Worm (Caenorhabditis elegans) whole organism, L4 larva: ENCODE data around the gene T24E12.2.
A peak's percentile ranks its signal among the peaks of the same experiment; 100 is the strongest.

Source experiments
- F26F4.8 ChIP-seq: fragments of 200-800 bp; sonication (Bioruptor generic); conservative IDR thresholded peaks from 2 replicates; pipeline ENCODE4 v1.3.6; 2022; ENCODE audit warnings: missing genetic modification characterization, missing compliant biosample characterization
- T20F7.1 ChIP-seq: fragments of 200-800 bp; sonication (Bioruptor generic); optimal IDR thresholded peaks from 2 replicates; lab custom pipeline; 2018; ENCODE audit warnings: mild to moderate bottlenecking, missing genetic modification characterization, missing compliant biosample characterization
- T26A8.4 ChIP-seq: fragments of 200-800 bp; sonication (Bioruptor generic); IDR thresholded peaks from 2 replicates; pipeline ENCODE4 v1.3.6; 2022; ENCODE audit warnings: missing genetic modification characterization, missing compliant biosample characterization
- Y5F2A.4 ChIP-seq: fragments of 200-800 bp; sonication (Bioruptor generic); optimal IDR thresholded peaks from 2 replicates; lab custom pipeline; 2018; ENCODE audit warnings: mild to moderate bottlenecking, missing genetic modification characterization, missing compliant biosample characterization
- ZK337.2 ChIP-seq: fragments of 200-800 bp; sonication (Bioruptor generic); IDR thresholded peaks from 2 replicates; pipeline ENCODE4 v1.3.6; 2022; ENCODE audit warnings: missing genetic modification reagents, missing genetic modification characterization, missing compliant biosample characterization
- aly-2 ChIP-seq: sonication (generic microtip); optimal IDR thresholded peaks from 2 replicates; lab custom pipeline; 2018; ENCODE audit warnings: missing biosample characterization, missing genetic modification characterization
- attf-4 ChIP-seq: sonication (generic microtip); optimal IDR thresholded peaks from 3 replicates; lab custom pipeline; 2017; ENCODE audit warnings: missing biosample characterization, missing genetic modification characterization
- ceh-20 ChIP-seq: fragments of 200-800 bp; sonication (Bioruptor generic); IDR thresholded peaks from 2 replicates; pipeline ENCODE4 v1.3.6; 2022; ENCODE audit warnings: missing genetic modification reagents, missing genetic modification characterization, missing compliant biosample characterization
- ceh-28 ChIP-seq: fragments of 150-350 bp; optimal IDR thresholded peaks from 2 replicates; lab custom pipeline; 2014; ENCODE audit warnings: missing biosample characterization, missing genetic modification reagents, missing genetic modification characterization
- ceh-32 ChIP-seq: sonication (generic microtip); optimal IDR thresholded peaks from 2 replicates; lab custom pipeline; 2016; ENCODE audit warnings: mild to moderate bottlenecking, missing genetic modification characterization, missing compliant biosample characterization; ENCODE audit not compliant: poor library complexity
- ceh-62 ChIP-seq: sonication (generic microtip); optimal IDR thresholded peaks from 2 replicates; lab custom pipeline; 2017; ENCODE audit warnings: missing biosample characterization, missing genetic modification characterization
- ceh-82 ChIP-seq: sonication (generic microtip); optimal IDR thresholded peaks from 2 replicates; lab custom pipeline; 2017; ENCODE audit warnings: missing biosample characterization, missing genetic modification characterization
- cey-2 ChIP-seq: sonication (generic microtip); optimal IDR thresholded peaks from 3 replicates; lab custom pipeline; 2017; ENCODE audit warnings: missing genetic modification characterization, mild to moderate bottlenecking, missing compliant biosample characterization, antibody characterized with exemption, borderline replicate concordance; ENCODE audit not compliant: insufficient read depth
- daf-12 ChIP-seq: fragments of 150-350 bp; optimal IDR thresholded peaks from 2 replicates; lab custom pipeline; 2014; ENCODE audit warnings: missing biosample characterization, missing genetic modification reagents, missing genetic modification characterization
- daf-16 ChIP-seq, 3 experiments: sonication (generic microtip); optimal IDR thresholded peaks; 2 replicates each; lab custom pipeline; 2016 to 2017; ENCODE audit warnings: missing genetic modification characterization in 3 of 3, missing genetic modification reagents in 3 of 3, mild to moderate bottlenecking in 2 of 3, missing compliant biosample characterization in 2 of 3, missing biosample characterization in 1 of 3, moderate library complexity in 1 of 3
- dmd-6 ChIP-seq: fragments of 200-800 bp; sonication (Bioruptor generic); IDR thresholded peaks from 2 replicates; pipeline ENCODE4 v1.3.6; 2022; ENCODE audit warnings: missing genetic modification reagents, missing genetic modification characterization, missing compliant biosample characterization
- dmd-8 ChIP-seq: fragments of 200-800 bp; sonication (Bioruptor generic); IDR thresholded peaks from 2 replicates; pipeline ENCODE4 v1.3.6; 2022; ENCODE audit warnings: missing genetic modification characterization, missing compliant biosample characterization
- duxl-1 ChIP-seq: sonication (generic microtip); optimal IDR thresholded peaks from 2 replicates; lab custom pipeline; 2016; ENCODE audit warnings: mild to moderate bottlenecking, missing genetic modification characterization, moderate library complexity, missing compliant biosample characterization; ENCODE audit not compliant: poor library complexity
- dve-1 ChIP-seq: sonication (generic microtip); optimal IDR thresholded peaks from 2 replicates; lab custom pipeline; 2017; ENCODE audit warnings: antibody characterized with exemption, mild to moderate bottlenecking, missing genetic modification characterization, missing compliant biosample characterization; ENCODE audit not compliant: insufficient read depth
- egl-27 ChIP-seq: sonication (generic microtip); optimal IDR thresholded peaks from 3 replicates; lab custom pipeline; 2017; ENCODE audit warnings: missing biosample characterization, missing genetic modification reagents, missing genetic modification characterization
- fkh-10 ChIP-seq: fragments of 150-350 bp; optimal IDR thresholded peaks from 2 replicates; lab custom pipeline; 2014; ENCODE audit warnings: missing biosample characterization, missing genetic modification reagents, missing genetic modification characterization
- gei-8 ChIP-seq: fragments of 200-800 bp; sonication (Bioruptor generic); optimal IDR thresholded peaks from 2 replicates; lab custom pipeline; 2018; ENCODE audit warnings: mild to moderate bottlenecking, missing genetic modification characterization, missing compliant biosample characterization
- hif-1 ChIP-seq, 2 experiments: sonication (generic microtip); optimal IDR thresholded peaks; 2 replicates each; lab custom pipeline; 2016 to 2017; ENCODE audit warnings: missing compliant biosample characterization in 2 of 2, missing genetic modification characterization in 2 of 2, missing genetic modification reagents in 2 of 2, missing genotype in 2 of 2, mild to moderate bottlenecking in 1 of 2
- hlh-11 ChIP-seq: fragments of 200-800 bp; sonication (Bioruptor generic); optimal IDR thresholded peaks from 2 replicates; lab custom pipeline; 2018; ENCODE audit warnings: mild to moderate bottlenecking, missing genetic modification characterization, missing compliant biosample characterization
- hmg-1.1 ChIP-seq: fragments of 200-800 bp; sonication (Bioruptor generic); IDR thresholded peaks from 2 replicates; pipeline ENCODE4 v1.3.6; 2022; ENCODE audit warnings: missing genetic modification reagents, missing genetic modification characterization, missing compliant biosample characterization
- lin-39 ChIP-seq: fragments of 150-350 bp; optimal IDR thresholded peaks from 2 replicates; lab custom pipeline; 2014; ENCODE audit warnings: missing biosample characterization, missing genetic modification reagents, missing genetic modification characterization
- lir-3 ChIP-seq: sonication (generic microtip); optimal IDR thresholded peaks from 2 replicates; lab custom pipeline; 2016; ENCODE audit warnings: mild to moderate bottlenecking, missing genetic modification characterization, missing compliant biosample characterization
- madf-9 ChIP-seq: fragments of 200-800 bp; sonication (Bioruptor generic); conservative IDR thresholded peaks from 2 replicates; pipeline ENCODE4 v1.3.6; 2022; ENCODE audit warnings: missing genetic modification reagents, missing genetic modification characterization, missing compliant biosample characterization
- mep-1 ChIP-seq: fragments of 150-350 bp; sonication (generic microtip); optimal IDR thresholded peaks from 3 replicates; lab custom pipeline; 2014; ENCODE audit warnings: missing biosample characterization, missing genetic modification characterization
- mes-2 ChIP-seq: sonication (generic microtip); optimal IDR thresholded peaks from 2 replicates; lab custom pipeline; 2016; ENCODE audit warnings: missing genotype, mild to moderate bottlenecking, missing genetic modification characterization, missing compliant biosample characterization; ENCODE audit not compliant: poor library complexity, severe bottlenecking
- nhr-10 ChIP-seq: fragments of 150-350 bp; optimal IDR thresholded peaks from 2 replicates; lab custom pipeline; 2014; ENCODE audit warnings: missing biosample characterization, missing genetic modification characterization
- nhr-11 ChIP-seq: fragments of 150-350 bp; optimal IDR thresholded peaks from 2 replicates; lab custom pipeline; 2014; ENCODE audit warnings: missing biosample characterization, missing genetic modification characterization
- nhr-237 ChIP-seq: sonication (generic microtip); optimal IDR thresholded peaks from 2 replicates; lab custom pipeline; 2017; ENCODE audit warnings: missing biosample characterization, missing genetic modification characterization
- nhr-42 ChIP-seq: fragments of 200-800 bp; sonication (Bioruptor generic); IDR thresholded peaks from 2 replicates; pipeline ENCODE4 v1.3.6; 2022; ENCODE audit warnings: missing genetic modification characterization, missing compliant biosample characterization
- nhr-48 ChIP-seq: sonication (generic microtip); optimal IDR thresholded peaks from 2 replicates; lab custom pipeline; 2016; ENCODE audit warnings: mild to moderate bottlenecking, missing genetic modification characterization, missing compliant biosample characterization
- nhr-77 ChIP-seq: fragments of 150-350 bp; optimal IDR thresholded peaks from 2 replicates; lab custom pipeline; 2014; ENCODE audit warnings: missing biosample characterization, missing genetic modification characterization
- pqm-1 ChIP-seq: sonication (generic microtip); optimal IDR thresholded peaks from 2 replicates; lab custom pipeline; 2017; ENCODE audit warnings: missing biosample characterization, missing genetic modification characterization
- rbr-2 ChIP-seq: sonication (generic microtip); optimal IDR thresholded peaks from 2 replicates; lab custom pipeline; 2016; ENCODE audit warnings: missing genotype, missing genetic modification characterization, missing compliant biosample characterization
- saeg-2 ChIP-seq: fragments of 200-800 bp; sonication (Bioruptor generic); IDR thresholded peaks from 2 replicates; pipeline ENCODE4 v1.3.6; 2022; ENCODE audit warnings: missing genetic modification reagents, missing genetic modification characterization, missing compliant biosample characterization
- spr-3 ChIP-seq: fragments of 200-800 bp; sonication (Bioruptor generic); optimal IDR thresholded peaks from 2 replicates; lab custom pipeline; 2018; ENCODE audit warnings: mild to moderate bottlenecking, missing genetic modification characterization, missing compliant biosample characterization
- tag-97 ChIP-seq: fragments of 200-800 bp; sonication (Bioruptor generic); IDR thresholded peaks from 2 replicates; pipeline ENCODE4 v1.3.6; 2022; ENCODE audit warnings: missing genetic modification characterization, missing compliant biosample characterization
- unc-39 ChIP-seq: sonication (generic microtip); optimal IDR thresholded peaks from 2 replicates; lab custom pipeline; 2017; ENCODE audit warnings: missing biosample characterization, missing genetic modification characterization
- zag-1 ChIP-seq: fragments of 150-350 bp; optimal IDR thresholded peaks from 2 replicates; lab custom pipeline; 2014; ENCODE audit warnings: missing biosample characterization, missing genetic modification characterization
- ztf-7 ChIP-seq: fragments of 150-350 bp; optimal IDR thresholded peaks from 2 replicates; lab custom pipeline; 2014; ENCODE audit warnings: missing biosample characterization, missing genetic modification characterization

T24E12.2 gene

DNA sequence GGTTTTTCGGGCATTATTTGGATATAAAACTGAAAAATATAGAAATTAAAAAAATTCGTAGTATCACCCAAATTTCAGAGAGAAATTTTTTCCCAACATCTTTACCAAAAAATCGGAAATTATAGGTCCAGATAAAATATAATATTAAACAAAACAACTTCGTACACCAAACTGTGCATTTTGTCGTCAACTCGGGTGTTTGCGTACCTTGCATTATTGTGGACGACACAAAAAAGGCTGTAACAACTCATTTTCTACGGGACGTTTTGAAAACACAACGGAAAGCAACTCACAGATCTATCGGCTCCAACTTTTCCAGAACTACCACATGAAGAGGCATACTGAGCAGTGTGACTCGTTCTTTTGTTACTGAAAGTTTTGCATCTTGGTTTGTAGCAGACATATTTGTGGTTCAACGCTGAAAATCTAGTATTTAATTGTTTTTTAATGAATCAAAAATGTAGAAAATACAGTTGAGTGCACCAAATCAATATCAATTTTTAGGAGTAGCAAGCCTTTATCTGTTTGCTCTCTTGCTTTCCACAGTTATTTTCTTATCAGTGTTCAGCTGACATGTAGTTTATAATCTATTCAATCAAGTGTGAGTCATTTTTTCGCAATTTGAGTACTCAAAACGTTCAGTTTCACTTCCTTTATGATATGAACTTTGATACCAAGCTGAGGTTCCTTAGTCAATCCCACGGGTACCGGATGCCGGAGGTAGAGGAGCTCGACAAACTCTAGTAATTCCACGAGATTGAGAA lies 32.9 kb downstream of the T24E12.2 start (continued):
- no peak for TF ChIP-seq daf-12 (tag; lab: Kevin White, UChicago)
- TF ChIP-seq gei-8 (GFP tag; lab: Kevin White, UChicago), result no peak
- TF ChIP-seq ceh-28 (tag; lab: Kevin White, UChicago), result no peak
- TF ChIP-seq mep-1 (tag; lab: Kevin White, UChicago), result no peak
- no peak for TF ChIP-seq nhr-48
- TF ChIP-seq aly-2 (tag; lab: Kevin White, UChicago), result no peak
- no peak for TF ChIP-seq ceh-20 (GFP tag; lab: Robert Waterston, UW)
- no peak for TF ChIP-seq spr-3
- no peak for TF ChIP-seq hmg-1.1 (GFP tag; lab: Robert Waterston, UW)
- peak; percentile 57 for TF ChIP-seq dmd-6 (GFP tag; lab: Robert Waterston, UW)
- TF ChIP-seq tag-97 (GFP tag; lab: Robert Waterston, UW), result no peak
- TF ChIP-seq dve-1 (tag; lab: Kevin White, UChicago), result peak; percentile 49
- TF ChIP-seq egl-27 (tag; lab: Kevin White, UChicago), result no peak
- TF ChIP-seq saeg-2, result no peak
- TF ChIP-seq nhr-42 (GFP tag; lab: Robert Waterston, UW), result no peak
- TF ChIP-seq nhr-11 (tag; lab: Kevin White, UChicago), result no peak
- no peak for TF ChIP-seq Y5F2A.4 (GFP tag; lab: Kevin White, UChicago)
- no peak for TF ChIP-seq lin-39 (tag; lab: Kevin White, UChicago)
- no peak for TF ChIP-seq ZK337.2
- TF ChIP-seq ceh-82 (tag; lab: Kevin White, UChicago), result no peak
- TF ChIP-seq hlh-11, result peak; percentile 45
- TF ChIP-seq F26F4.8, result no peak
- TF ChIP-seq pqm-1 (tag; lab: Kevin White, UChicago), result peak; percentile 85
- no peak for TF ChIP-seq dmd-8
- no peak for TF ChIP-seq nhr-237
- TF ChIP-seq nhr-77, result no peak
- no peak for TF ChIP-seq duxl-1 (tag; lab: Kevin White, UChicago)
- TF ChIP-seq daf-16 (GFP tag; optimal IDR thresholded peaks at IDR 0.05; lab: Kevin White, UChicago), result no peak
- TF ChIP-seq daf-16 (tag; optimal IDR thresholded peaks at IDR 0.05; lab: Kevin White, UChicago), result peak; percentile 52
- no peak for TF ChIP-seq lir-3 (tag; lab: Kevin White, UChicago)
- TF ChIP-seq ceh-32 (tag; lab: Kevin White, UChicago), result no peak
- no peak for TF ChIP-seq attf-4 (tag; lab: Kevin White, UChicago)
- TF ChIP-seq T26A8.4 (GFP tag; lab: Robert Waterston, UW), result no peak
- no peak for TF ChIP-seq T20F7.1 (GFP tag; lab: Kevin White, UChicago)
- no peak for TF ChIP-seq rbr-2 (tag; lab: Kevin White, UChicago)
- TF ChIP-seq unc-39 (tag; lab: Kevin White, UChicago), result no peak
- TF ChIP-seq ztf-7 (tag; lab: Kevin White, UChicago), result no peak
- TF ChIP-seq mes-2 (tag; lab: Kevin White, UChicago), result peak; percentile 38
- no peak for TF ChIP-seq nhr-10 (tag; lab: Kevin White, UChicago)
- TF ChIP-seq cey-2 (tag; lab: Kevin White, UChicago), result no peak
- no peak for TF ChIP-seq fkh-10 (GFP tag; lab: Kevin White, UChicago)
- no peak for TF ChIP-seq hif-1 (tag; optimal IDR thresholded peaks at IDR 0.05; lab: Kevin White, UChicago)
- TF ChIP-seq madf-9 (GFP tag; lab: Robert Waterston, UW), result no peak
- no peak for TF ChIP-seq ceh-62 (tag; lab: Kevin White, UChicago)
- TF ChIP-seq zag-1, result no peak
